Worm (Caenorhabditis elegans) whole organism, early embryonic: ENCODE results near the gene Y11D7A.10.

ENCODE experiments used
- aly-1 ChIP-seq: sonication (generic microtip); optimal IDR thresholded peaks from 2 replicates; lab custom pipeline; 2016; ENCODE audit warnings: missing genetic modification characterization, missing compliant biosample characterization
- ama-1 ChIP-seq: fragments of 150-350 bp; optimal IDR thresholded peaks from 2 replicates; lab custom pipeline; 2014
- ceh-36 ChIP-seq: sonication (generic microtip); optimal IDR thresholded peaks from 2 replicates; lab custom pipeline; 2016; ENCODE audit warnings: missing genetic modification characterization, inconsistent platforms, missing compliant biosample characterization
- hmbx-1 ChIP-seq: sonication (generic microtip); optimal IDR thresholded peaks from 2 replicates; lab custom pipeline; 2016; ENCODE audit warnings: mild to moderate bottlenecking, missing genetic modification characterization, missing compliant biosample characterization
- pes-1 ChIP-seq: fragments of 200-800 bp; sonication (Bioruptor generic); IDR thresholded peaks from 2 replicates; pipeline ENCODE4 v1.3.6; 2022; ENCODE audit warnings: missing genetic modification reagents, missing genetic modification characterization, missing compliant biosample characterization
- tbx-37 ChIP-seq: fragments of 200-800 bp; sonication (Bioruptor generic); conservative IDR thresholded peaks from 2 replicates; pipeline ENCODE4 v1.3.6; 2022; ENCODE audit warnings: missing genetic modification reagents, missing genetic modification characterization, missing compliant biosample characterization
- tra-4 ChIP-seq: sonication (generic microtip); optimal IDR thresholded peaks from 2 replicates; lab custom pipeline; 2017; ENCODE audit warnings: missing genetic modification characterization, missing compliant biosample characterization

DNA sequence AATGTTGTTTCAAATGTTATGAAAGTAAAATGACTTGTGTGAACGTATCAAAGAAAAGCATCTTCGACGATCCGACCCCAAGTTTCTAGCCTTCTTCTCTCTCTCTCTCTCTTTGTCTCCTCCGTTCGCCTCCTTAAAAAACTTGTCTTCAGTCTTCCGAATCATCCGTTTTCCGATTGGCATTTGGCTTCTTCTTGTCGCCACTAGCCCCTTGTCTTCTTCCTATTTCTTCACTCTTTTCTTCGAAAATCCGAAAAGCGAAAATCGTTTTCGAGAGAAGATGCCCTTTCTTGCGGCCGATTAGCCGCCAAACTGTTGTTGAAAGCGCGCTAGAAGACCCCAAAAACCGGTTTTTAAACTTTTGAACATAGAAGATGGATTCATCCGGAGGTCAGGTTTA is 1.0 kb downstream of the Y11D7A.10 start:
- TF ChIP-seq pes-1 (GFP tag; lab: Robert Waterston, UW) = no peak
- TF ChIP-seq ceh-36 (tag; lab: Kevin White, UChicago) = no peak
- no peak for TF ChIP-seq tra-4
- no peak for TF ChIP-seq tbx-37 (GFP tag; lab: Robert Waterston, UW)
- no peak for TF ChIP-seq ama-1
- TF ChIP-seq aly-1 = no peak
- no peak for TF ChIP-seq hmbx-1 (tag; lab: Kevin White, UChicago)
